Worm (Caenorhabditis elegans) whole organism, L2 larva: ENCODE results near the gene C16C8.26.

Experiments
- aly-2 ChIP-seq: fragments of 150-350 bp; optimal IDR thresholded peaks from 2 replicates; lab custom pipeline; 2014; ENCODE audit warnings: missing biosample characterization, missing genetic modification characterization
- fos-1 ChIP-seq: fragments of 150-350 bp; optimal IDR thresholded peaks from 2 replicates; lab custom pipeline; 2014; ENCODE audit warnings: missing biosample characterization, missing genetic modification characterization
- lin-13 ChIP-seq: fragments of 150-350 bp; optimal IDR thresholded peaks from 2 replicates; lab custom pipeline; 2014; ENCODE audit warnings: missing biosample characterization, missing genetic modification reagents, missing genetic modification characterization
- nhr-25 ChIP-seq: fragments of 150-350 bp; sonication (generic microtip); optimal IDR thresholded peaks from 3 replicates; lab custom pipeline; 2014; ENCODE audit warnings: missing biosample characterization, missing genetic modification characterization
- sma-3 ChIP-seq: sonication (generic microtip); optimal IDR thresholded peaks from 2 replicates; lab custom pipeline; 2016; ENCODE audit warnings: missing genetic modification reagents, missing genetic modification characterization, missing compliant biosample characterization
- unc-62 ChIP-seq: fragments of 150-350 bp; optimal IDR thresholded peaks from 2 replicates; lab custom pipeline; 2014; ENCODE audit warnings: missing biosample characterization, missing genetic modification reagents, missing genetic modification characterization

DNA sequence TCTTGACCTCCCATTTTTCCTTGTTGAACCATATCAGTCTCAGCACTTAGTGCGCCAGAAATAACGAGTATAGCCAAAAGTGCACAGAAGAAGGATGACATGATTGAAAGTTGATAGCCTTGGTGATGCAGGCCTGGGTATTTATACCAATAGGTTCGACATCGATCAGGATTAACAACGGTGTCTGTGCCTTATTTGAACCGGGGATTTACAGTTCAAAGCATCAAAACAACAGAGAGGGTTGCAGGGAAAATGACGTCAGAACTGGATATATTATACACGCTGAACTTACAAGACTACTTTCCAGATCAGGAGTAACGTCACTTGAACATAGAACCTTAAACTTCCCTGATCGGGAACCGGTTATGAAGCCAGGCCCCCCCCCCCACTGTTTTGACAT lies 14.2 kb upstream of the C16C8.26 start, which contains the start of gene Y49F6B.12:
- TF ChIP-seq sma-3, result no peak
- no peak for TF ChIP-seq unc-62
- no peak for TF ChIP-seq nhr-25 (tag; lab: Kevin White, UChicago)
- TF ChIP-seq fos-1 (tag; lab: Kevin White, UChicago), result no peak
- no peak for TF ChIP-seq aly-2 (tag; lab: Kevin White, UChicago)
- no peak for TF ChIP-seq lin-13 (GFP tag; lab: Kevin White, UChicago)
